Worm (Caenorhabditis elegans): ENCODE data around the gene R08C7.4.

ce11 chrIV:4446884-4447283 is 12.1 kb downstream of the R08C7.4 start:
- no peak for TF ChIP-seq grh-1 (GFP tag; IDR thresholded peaks at IDR 0.05)
- no peak for TF ChIP-seq egl-13 (tag; optimal IDR thresholded peaks at IDR 0.05)
- no peak for TF ChIP-seq ceh-8 (GFP tag; optimal IDR thresholded peaks at IDR 0.05)
- TF ChIP-seq lin-15B (tag; optimal IDR thresholded peaks at IDR 0.05), result no peak
- no peak for TF ChIP-seq nhr-76 (tag; optimal IDR thresholded peaks at IDR 0.05)
